Worm (Caenorhabditis elegans) whole organism, L1 larva: ENCODE measurements around the gene fem-3.

ENCODE experiments used
- C04F5.9 ChIP-seq: sonication (generic microtip); optimal IDR thresholded peaks from 2 replicates; lab custom pipeline; 2016; ENCODE audit warnings: missing genetic modification characterization, missing compliant biosample characterization
- C16A3.4 ChIP-seq: fragments of 150-350 bp; optimal IDR thresholded peaks from 2 replicates; lab custom pipeline; 2014; ENCODE audit warnings: missing biosample characterization, missing genetic modification characterization
- C34B4.2 ChIP-seq: sonication (generic microtip); optimal IDR thresholded peaks from 2 replicates; lab custom pipeline; 2017; ENCODE audit warnings: mild to moderate bottlenecking, missing genetic modification characterization, missing compliant biosample characterization
- alr-1 ChIP-seq: fragments of 200-800 bp; sonication (Bioruptor generic); optimal IDR thresholded peaks from 2 replicates; lab custom pipeline; 2018; ENCODE audit warnings: borderline replicate concordance, mild to moderate bottlenecking, missing genetic modification characterization, missing compliant biosample characterization
- ama-1 ChIP-seq: fragments of 150-350 bp; optimal IDR thresholded peaks from 2 replicates; lab custom pipeline; 2014
- ceh-63 ChIP-seq: fragments of 200-800 bp; sonication (Bioruptor generic); optimal IDR thresholded peaks from 2 replicates; lab custom pipeline; 2018; ENCODE audit warnings: mild to moderate bottlenecking, missing genetic modification characterization, missing compliant biosample characterization
- ceh-82 ChIP-seq, 3 experiments: fragments of 150-350 bp in 1 of 3; sonication (generic microtip) in 2 of 3; optimal IDR thresholded peaks; 2 replicates each; lab custom pipeline; 2014 to 2017; ENCODE audit warnings: missing biosample characterization in 3 of 3, missing genetic modification characterization in 3 of 3
- ceh-90 ChIP-seq: sonication (generic microtip); optimal IDR thresholded peaks from 2 replicates; lab custom pipeline; 2016; ENCODE audit warnings: missing genetic modification characterization, missing compliant biosample characterization
- dpl-1 ChIP-seq, 3 experiments: fragments of 150-350 bp in 2 of 3; sonication (generic microtip) in 1 of 3; optimal IDR thresholded peaks; 2 replicates each; lab custom pipeline; 2014 to 2017; ENCODE audit warnings: missing biosample characterization in 3 of 3, missing genetic modification characterization in 3 of 3, missing genetic modification reagents in 3 of 3
- dsc-1 ChIP-seq: sonication (generic microtip); optimal IDR thresholded peaks from 2 replicates; lab custom pipeline; 2016; ENCODE audit warnings: mild to moderate bottlenecking, missing genetic modification characterization, missing compliant biosample characterization
- efl-1 ChIP-seq, 4 experiments: fragments of 150-350 bp; optimal IDR thresholded peaks in 3 of 4; peaks in 1 of 4; 1 replicate in 1 of 4; 2 replicates in 3 of 4; lab custom pipeline; 2014; ENCODE audit warnings: missing biosample characterization in 2 of 4, missing genetic modification characterization in 2 of 4, missing genetic modification reagents in 2 of 4
- efl-3 ChIP-seq: fragments of 200-800 bp; sonication (Bioruptor generic); optimal IDR thresholded peaks from 2 replicates; lab custom pipeline; 2018; ENCODE audit warnings: mild to moderate bottlenecking, missing genetic modification characterization, missing compliant biosample characterization
- egl-27 ChIP-seq, 2 experiments: fragments of 150-350 bp in 1 of 2; sonication (generic microtip); optimal IDR thresholded peaks; 3 replicates each; lab custom pipeline; 2017 to 2018; ENCODE audit warnings: missing biosample characterization in 2 of 2, missing genetic modification characterization in 2 of 2, missing genetic modification reagents in 2 of 2
- elt-2 ChIP-seq: sonication (generic microtip); optimal IDR thresholded peaks from 2 replicates; lab custom pipeline; 2016; ENCODE audit warnings: missing genetic modification characterization, mild to moderate bottlenecking, inconsistent platforms, missing compliant biosample characterization, missing genetic modification reagents
- elt-3 ChIP-seq, 6 experiments: fragments of 150-350 bp in 1 of 6; sonication (generic microtip); optimal IDR thresholded peaks; 2 replicates each; lab custom pipeline; 2017 to 2018; ENCODE audit warnings: missing biosample characterization in 6 of 6, missing genetic modification characterization in 6 of 6, inconsistent platforms in 1 of 6
- fkh-10 ChIP-seq: sonication (generic microtip); optimal IDR thresholded peaks from 2 replicates; lab custom pipeline; 2017; ENCODE audit warnings: missing biosample characterization, missing genetic modification reagents, missing genetic modification characterization
- fkh-4 ChIP-seq: sonication (generic microtip); optimal IDR thresholded peaks from 2 replicates; lab custom pipeline; 2016; ENCODE audit warnings: missing compliant biosample characterization, missing genetic modification characterization, borderline replicate concordance
- fkh-8 ChIP-seq: sonication (generic microtip); optimal IDR thresholded peaks from 2 replicates; lab custom pipeline; 2016; ENCODE audit warnings: mild to moderate bottlenecking, missing genetic modification characterization, missing compliant biosample characterization
- fos-1 ChIP-seq: fragments of 150-350 bp; optimal IDR thresholded peaks from 2 replicates; lab custom pipeline; 2014; ENCODE audit warnings: missing biosample characterization, missing genetic modification characterization
- grh-1 ChIP-seq: fragments of 200-800 bp; sonication (Bioruptor generic); IDR thresholded peaks from 2 replicates; pipeline ENCODE4 v1.3.6; 2022; ENCODE audit warnings: missing genetic modification reagents, missing genetic modification characterization, missing compliant biosample characterization
- hlh-4 ChIP-seq: sonication (generic microtip); optimal IDR thresholded peaks from 2 replicates; lab custom pipeline; 2016; ENCODE audit warnings: mild to moderate bottlenecking, missing genetic modification characterization, missing compliant biosample characterization
- hpl-2 ChIP-seq: fragments of 150-350 bp; optimal IDR thresholded peaks from 2 replicates; lab custom pipeline; 2014; ENCODE audit warnings: missing biosample characterization, missing genetic modification reagents, missing genetic modification characterization
- lin-13 ChIP-seq: fragments of 150-350 bp; optimal IDR thresholded peaks from 2 replicates; lab custom pipeline; 2014; ENCODE audit warnings: missing biosample characterization, missing genetic modification reagents, missing genetic modification characterization
- lin-14 ChIP-seq: fragments of 200-800 bp; sonication (Bioruptor generic); optimal IDR thresholded peaks from 2 replicates; lab custom pipeline; 2018; ENCODE audit warnings: mild to moderate bottlenecking, missing genetic modification characterization, moderate library complexity, missing compliant biosample characterization
- lin-15B ChIP-seq: fragments of 150-350 bp; sonication (generic microtip); optimal IDR thresholded peaks from 3 replicates; lab custom pipeline; 2014; ENCODE audit warnings: missing biosample characterization, missing genetic modification characterization
- lin-35 ChIP-seq, 2 experiments: fragments of 150-350 bp; optimal IDR thresholded peaks; 2 replicates each; lab custom pipeline; 2014; ENCODE audit warnings: missing biosample characterization in 2 of 2, missing genetic modification characterization in 2 of 2, missing genetic modification reagents in 2 of 2
- lir-3 ChIP-seq: sonication (generic microtip); optimal IDR thresholded peaks from 2 replicates; lab custom pipeline; 2016; ENCODE audit warnings: mild to moderate bottlenecking, missing genetic modification characterization, moderate library complexity, missing compliant biosample characterization; ENCODE audit not compliant: poor library complexity
- mef-2 ChIP-seq: fragments of 150-350 bp; optimal IDR thresholded peaks from 2 replicates; lab custom pipeline; 2014; ENCODE audit warnings: missing biosample characterization, missing genetic modification characterization
- mep-1 ChIP-seq: fragments of 150-350 bp; optimal IDR thresholded peaks from 2 replicates; lab custom pipeline; 2014; ENCODE audit warnings: missing biosample characterization, missing genetic modification characterization
- nhr-12 ChIP-seq: sonication (generic microtip); optimal IDR thresholded peaks from 2 replicates; lab custom pipeline; 2017; ENCODE audit warnings: missing biosample characterization, missing genetic modification characterization
- nhr-237 ChIP-seq: fragments of 150-350 bp; optimal IDR thresholded peaks from 2 replicates; lab custom pipeline; 2014; ENCODE audit warnings: missing biosample characterization, missing genetic modification characterization
- nhr-71 ChIP-seq: sonication (generic microtip); optimal IDR thresholded peaks from 2 replicates; lab custom pipeline; 2016; ENCODE audit warnings: mild to moderate bottlenecking, missing genetic modification characterization, moderate library complexity, missing compliant biosample characterization
- nhr-77 ChIP-seq: fragments of 150-350 bp; optimal IDR thresholded peaks from 2 replicates; lab custom pipeline; 2014; ENCODE audit warnings: missing biosample characterization, missing genetic modification characterization
- nhr-84 ChIP-seq: sonication (generic microtip); optimal IDR thresholded peaks from 2 replicates; lab custom pipeline; 2017; ENCODE audit warnings: missing biosample characterization, missing genetic modification characterization
- nhr-85 ChIP-seq: sonication (generic microtip); peaks from one replicate; lab custom pipeline; 2016; ENCODE audit warnings: missing genetic modification characterization, inconsistent platforms, missing compliant biosample characterization
- pax-3 ChIP-seq: fragments of 200-800 bp; sonication (Bioruptor generic); optimal IDR thresholded peaks from 2 replicates; lab custom pipeline; 2018; ENCODE audit warnings: mild to moderate bottlenecking, missing genetic modification characterization, moderate library complexity, missing compliant biosample characterization
- pqm-1 ChIP-seq: sonication (generic microtip); optimal IDR thresholded peaks from 3 replicates; lab custom pipeline; 2017; ENCODE audit warnings: missing biosample characterization, missing genetic modification characterization
- skn-1 ChIP-seq: fragments of 150-350 bp; optimal IDR thresholded peaks from 2 replicates; lab custom pipeline; 2014; ENCODE audit warnings: missing biosample characterization, missing genetic modification characterization
- snu-23 ChIP-seq: sonication (generic microtip); optimal IDR thresholded peaks from 2 replicates; lab custom pipeline; 2016; ENCODE audit warnings: missing genetic modification characterization, missing compliant biosample characterization
- sox-4 ChIP-seq: sonication (generic microtip); optimal IDR thresholded peaks from 2 replicates; lab custom pipeline; 2016; ENCODE audit warnings: missing genetic modification characterization, missing compliant biosample characterization
- tlp-1 ChIP-seq: fragments of 150-350 bp; optimal IDR thresholded peaks from 2 replicates; lab custom pipeline; 2014; ENCODE audit warnings: missing biosample characterization, missing genetic modification characterization
- unc-30 ChIP-seq: sonication (generic microtip); optimal IDR thresholded peaks from 2 replicates; lab custom pipeline; 2017; ENCODE audit warnings: missing biosample characterization, missing genetic modification characterization
- unc-86 ChIP-seq: sonication (generic microtip); optimal IDR thresholded peaks from 2 replicates; lab custom pipeline; 2016; ENCODE audit warnings: missing genetic modification characterization, missing compliant biosample characterization
- vab-15 ChIP-seq: sonication (generic microtip); optimal IDR thresholded peaks from 2 replicates; lab custom pipeline; 2017; ENCODE audit warnings: missing genotype, mild to moderate bottlenecking, missing genetic modification characterization, missing compliant biosample characterization
- xbp-1 ChIP-seq: sonication (generic microtip); optimal IDR thresholded peaks from 2 replicates; lab custom pipeline; 2016; ENCODE audit warnings: missing genetic modification characterization, missing compliant biosample characterization
- zag-1 ChIP-seq: fragments of 150-350 bp; optimal IDR thresholded peaks from 2 replicates; lab custom pipeline; 2014; ENCODE audit warnings: missing biosample characterization, missing genetic modification characterization
- zip-4 ChIP-seq: fragments of 200-800 bp; sonication (Bioruptor generic); optimal IDR thresholded peaks from 2 replicates; lab custom pipeline; 2018; ENCODE audit warnings: mild to moderate bottlenecking, missing genetic modification characterization, moderate library complexity, missing compliant biosample characterization
- ztf-4 ChIP-seq: fragments of 150-350 bp; optimal IDR thresholded peaks from 2 replicates; lab custom pipeline; 2014; ENCODE audit warnings: missing biosample characterization, missing genetic modification characterization

fem-3 gene

DNA sequence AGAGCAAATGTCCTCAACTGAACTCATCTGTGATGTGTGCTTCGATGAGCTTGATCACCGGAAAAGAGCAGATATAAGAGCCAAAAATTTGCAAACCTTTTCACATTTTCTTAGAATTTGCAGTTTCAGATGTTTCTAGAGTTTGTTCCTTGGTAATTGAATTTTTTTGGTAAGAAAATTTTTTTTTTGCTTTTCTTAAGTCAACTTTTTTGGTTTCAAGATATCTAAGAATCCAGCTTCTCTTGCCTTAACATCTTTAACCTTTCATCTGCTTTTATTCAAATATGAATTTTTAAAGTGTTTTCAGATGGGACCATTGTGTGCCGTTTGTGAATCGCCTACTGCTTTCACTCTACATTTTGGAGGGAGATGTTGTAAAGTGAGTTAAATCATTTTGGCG is 35.1 kb upstream of the fem-3 start, which contains the start of gene nhr-11:
Gene nhr-11, plus strand, starts transcription at position 301 of the 400 bp plus-strand sequence.
- TF ChIP-seq alr-1: no peak
- peak; percentile 45 for TF ChIP-seq fkh-8 (tag; lab: Kevin White, UChicago)
- TF ChIP-seq vab-15: no peak
- no peak for TF ChIP-seq pax-3 (tag; lab: Kevin White, UChicago)
- TF ChIP-seq lin-13 (GFP tag; lab: Kevin White, UChicago): no peak

DNA sequence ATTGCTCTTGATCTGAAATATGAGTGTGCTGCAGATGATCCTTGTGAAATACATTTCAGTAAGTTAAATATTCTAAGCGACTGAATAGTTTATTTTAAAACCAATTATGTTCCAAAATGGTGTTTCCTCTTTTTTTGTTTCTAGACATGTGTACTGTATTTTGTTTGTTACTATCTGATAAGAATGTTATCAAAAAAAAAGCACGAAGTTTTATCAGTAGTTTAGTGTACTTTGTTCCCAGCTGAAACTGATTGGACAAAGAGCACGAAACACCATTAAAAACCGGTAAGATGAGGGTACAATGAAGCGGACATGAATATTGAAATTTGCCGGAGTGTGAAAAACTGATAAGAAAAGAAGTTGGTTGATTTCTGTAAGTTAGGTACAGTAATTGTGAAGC is 34.6 kb upstream of the fem-3 start:
- TF ChIP-seq elt-2 (tag; lab: Kevin White, UChicago) (peak; percentile 79), lin-13 (GFP tag; lab: Kevin White, UChicago) (no peak), mep-1 (tag; lab: Kevin White, UChicago) (no peak), ama-1 (no peak), mef-2 (tag; lab: Kevin White, UChicago) (no peak)

- TF ChIP-seq lin-35 (GFP tag; optimal IDR thresholded peaks at IDR 0.05; lab: Kevin White, UChicago): peak; percentile 97 to 98
- TF ChIP-seq ceh-82 (tag; optimal IDR thresholded peaks at IDR 0.05; lab: Kevin White, UChicago): peak; percentile 73 to 79 (median 76)
- TF ChIP-seq efl-1 (optimal IDR thresholded peaks at IDR 0.05; lab: Kevin White, UChicago): peak; percentile 85 to 97
- TF ChIP-seq efl-1 (GFP tag; optimal IDR thresholded peaks at IDR 0.05 in 1 of 2; lab: Kevin White, UChicago): peak; percentile 96 to 99
- peak; percentile 94 to 97 (median 96) for TF ChIP-seq dpl-1 (GFP tag; optimal IDR thresholded peaks at IDR 0.05; lab: Kevin White, UChicago)
- peak; percentile 96 for TF ChIP-seq nhr-85 (tag; lab: Kevin White, UChicago)
- peak; percentile 81 for TF ChIP-seq unc-86
- TF ChIP-seq egl-27 (tag; optimal IDR thresholded peaks at IDR 0.05; lab: Kevin White, UChicago): no peak
- peak; percentile 90 for TF ChIP-seq snu-23 (GFP tag; lab: Kevin White, UChicago)
- TF ChIP-seq dsc-1 (tag; lab: Kevin White, UChicago): peak; percentile 92
- TF ChIP-seq xbp-1 (tag; lab: Kevin White, UChicago): peak; percentile 90
- no peak for TF ChIP-seq unc-30 (tag; lab: Kevin White, UChicago)
- no peak for TF ChIP-seq ztf-4
- TF ChIP-seq hlh-4 (tag; lab: Kevin White, UChicago): peak; percentile 8
- TF ChIP-seq hpl-2 (GFP tag; lab: Kevin White, UChicago): no peak
- TF ChIP-seq C04F5.9 (tag; lab: Kevin White, UChicago): peak; percentile 84
- TF ChIP-seq ceh-63 (GFP tag; lab: Kevin White, UChicago): peak; percentile 82
- TF ChIP-seq C34B4.2 (tag; lab: Kevin White, UChicago): peak; percentile 32
- TF ChIP-seq zag-1 (tag; lab: Kevin White, UChicago): no peak
- TF ChIP-seq nhr-237 (tag; lab: Kevin White, UChicago): peak; percentile 63
- peak; percentile 81 for TF ChIP-seq C16A3.4 (tag; lab: Kevin White, UChicago)
- peak; percentile 30 for TF ChIP-seq efl-3 (GFP tag; lab: Kevin White, UChicago)
- TF ChIP-seq fos-1: peak; percentile 61
- peak; percentile 97 for TF ChIP-seq lir-3
- no peak for TF ChIP-seq tlp-1 (tag; lab: Kevin White, UChicago)
- TF ChIP-seq nhr-84 (tag; lab: Kevin White, UChicago): no peak
- peak; percentile 94 for TF ChIP-seq nhr-71 (tag; lab: Kevin White, UChicago)
- TF ChIP-seq lin-15B (tag; lab: Kevin White, UChicago): peak; percentile 52
- peak; percentile 94 for TF ChIP-seq ceh-90 (tag; lab: Kevin White, UChicago)
- peak; percentile 83 for TF ChIP-seq skn-1 (tag; lab: Kevin White, UChicago)
- TF ChIP-seq elt-3 (tag; optimal IDR thresholded peaks at IDR 0.05; lab: Kevin White, UChicago): peak in 2 of 6 experiments; percentile 22 to 51
- TF ChIP-seq sox-4 (tag; lab: Kevin White, UChicago): peak; percentile 85
- peak; percentile 82 for TF ChIP-seq lin-14 (GFP tag; lab: Kevin White, UChicago)
- no peak for TF ChIP-seq nhr-12
- TF ChIP-seq mef-2 (tag; lab: Kevin White, UChicago): peak; percentile 6
- TF ChIP-seq vab-15: peak; percentile 99
- TF ChIP-seq nhr-77: peak; percentile 56
- TF ChIP-seq fkh-4 (tag; lab: Kevin White, UChicago): peak; percentile 94
- peak; percentile 41 for TF ChIP-seq fkh-10 (GFP tag; lab: Kevin White, UChicago)
- TF ChIP-seq zip-4 (GFP tag; lab: Kevin White, UChicago): peak; percentile 75
- TF ChIP-seq mep-1 (tag; lab: Kevin White, UChicago): peak; percentile 69
- TF ChIP-seq grh-1 (GFP tag; lab: Robert Waterston, UW): peak; percentile 69
- no peak for TF ChIP-seq alr-1
- TF ChIP-seq pqm-1 (tag; lab: Kevin White, UChicago): no peak
These were observed 30.5 kb upstream of the fem-3 start, which contains the start of gene mppb-1 for ce11 chrIV:9074244-9074723. TSS of gene mppb-1 (plus strand) at chrIV:9074673.
